Worm (Caenorhabditis elegans) whole organism, early embryonic: ENCODE measurements around the gene C28H8.5.

Source experiments
- B0310.2 ChIP-seq: sonication (generic microtip); optimal IDR thresholded peaks from 2 replicates; lab custom pipeline; 2016; ENCODE audit warnings: mild to moderate bottlenecking, missing genetic modification characterization, missing compliant biosample characterization
- F13C5.2 ChIP-seq: sonication (generic microtip); optimal IDR thresholded peaks from 2 replicates; lab custom pipeline; 2017; ENCODE audit warnings: mild to moderate bottlenecking, missing genetic modification characterization, inconsistent platforms, missing compliant biosample characterization
- aly-1 ChIP-seq: sonication (generic microtip); optimal IDR thresholded peaks from 2 replicates; lab custom pipeline; 2016; ENCODE audit warnings: missing genetic modification characterization, missing compliant biosample characterization
- ama-1 ChIP-seq: fragments of 150-350 bp; optimal IDR thresholded peaks from 2 replicates; lab custom pipeline; 2014
- ceh-13 ChIP-seq: fragments of 200-800 bp; sonication (Bioruptor generic); optimal IDR thresholded peaks from 2 replicates; lab custom pipeline; 2018; ENCODE audit warnings: mild to moderate bottlenecking, missing genetic modification characterization, missing compliant biosample characterization
- ceh-36 ChIP-seq: sonication (generic microtip); optimal IDR thresholded peaks from 2 replicates; lab custom pipeline; 2016; ENCODE audit warnings: missing genetic modification characterization, inconsistent platforms, missing compliant biosample characterization
- ets-7 ChIP-seq: sonication (generic microtip); optimal IDR thresholded peaks from 2 replicates; lab custom pipeline; 2016; ENCODE audit warnings: missing genotype, missing genetic modification characterization, missing compliant biosample characterization
- flt-1 ChIP-seq: fragments of 200-800 bp; sonication (Bioruptor generic); IDR thresholded peaks from 2 replicates; pipeline ENCODE4 v1.3.6; 2022; ENCODE audit warnings: missing genetic modification characterization, missing compliant biosample characterization
- hmbx-1 ChIP-seq: sonication (generic microtip); optimal IDR thresholded peaks from 2 replicates; lab custom pipeline; 2016; ENCODE audit warnings: mild to moderate bottlenecking, missing genetic modification characterization, missing compliant biosample characterization
- hmg-4 ChIP-seq: fragments of 200-800 bp; sonication (Bioruptor generic); optimal IDR thresholded peaks from 2 replicates; lab custom pipeline; 2018; ENCODE audit warnings: mild to moderate bottlenecking, missing genetic modification characterization, missing compliant biosample characterization
- hnd-1 ChIP-seq: sonication (generic microtip); optimal IDR thresholded peaks from 2 replicates; lab custom pipeline; 2016; ENCODE audit warnings: missing genetic modification characterization, missing compliant biosample characterization
- pes-1 ChIP-seq: fragments of 200-800 bp; sonication (Bioruptor generic); IDR thresholded peaks from 2 replicates; pipeline ENCODE4 v1.3.6; 2022; ENCODE audit warnings: missing genetic modification reagents, missing genetic modification characterization, missing compliant biosample characterization
- scrt-1 ChIP-seq: fragments of 200-800 bp; sonication (Bioruptor generic); IDR thresholded peaks from 2 replicates; pipeline ENCODE4 v1.3.6; 2022; ENCODE audit warnings: missing genetic modification characterization, missing compliant biosample characterization
- sea-1 ChIP-seq: fragments of 200-800 bp; sonication (Bioruptor generic); conservative IDR thresholded peaks from 2 replicates; pipeline ENCODE4 v1.3.6; 2022; ENCODE audit warnings: missing genetic modification characterization, missing compliant biosample characterization
- tbx-11 ChIP-seq: fragments of 200-800 bp; sonication (Bioruptor generic); IDR thresholded peaks from 2 replicates; pipeline ENCODE4 v1.3.6; 2022; ENCODE audit warnings: missing genetic modification characterization, missing compliant biosample characterization
- tbx-37 ChIP-seq: fragments of 200-800 bp; sonication (Bioruptor generic); conservative IDR thresholded peaks from 2 replicates; pipeline ENCODE4 v1.3.6; 2022; ENCODE audit warnings: missing genetic modification reagents, missing genetic modification characterization, missing compliant biosample characterization
- tra-4 ChIP-seq: sonication (generic microtip); optimal IDR thresholded peaks from 2 replicates; lab custom pipeline; 2017; ENCODE audit warnings: missing genetic modification characterization, missing compliant biosample characterization

C28H8.5 gene

ce11 chrIII:5902558-5902957, 18.5 kb downstream of the C28H8.5 start:
- TF ChIP-seq aly-1 (no peak), tra-4 (tag; lab: Kevin White, UChicago) (no peak), flt-1 (GFP tag; lab: Robert Waterston, UW) (no peak), tbx-11 (GFP tag; lab: Robert Waterston, UW) (no peak), ama-1 (lab: Kevin White, UChicago) (no peak), hnd-1 (tag; lab: Kevin White, UChicago) (no peak), ceh-36 (tag; lab: Kevin White, UChicago) (no peak), ets-7 (no peak), pes-1 (GFP tag; lab: Robert Waterston, UW) (no peak), scrt-1 (GFP tag; lab: Robert Waterston, UW) (no peak), F13C5.2 (tag; lab: Kevin White, UChicago) (no peak), tbx-37 (GFP tag; lab: Robert Waterston, UW) (no peak)

DNA sequence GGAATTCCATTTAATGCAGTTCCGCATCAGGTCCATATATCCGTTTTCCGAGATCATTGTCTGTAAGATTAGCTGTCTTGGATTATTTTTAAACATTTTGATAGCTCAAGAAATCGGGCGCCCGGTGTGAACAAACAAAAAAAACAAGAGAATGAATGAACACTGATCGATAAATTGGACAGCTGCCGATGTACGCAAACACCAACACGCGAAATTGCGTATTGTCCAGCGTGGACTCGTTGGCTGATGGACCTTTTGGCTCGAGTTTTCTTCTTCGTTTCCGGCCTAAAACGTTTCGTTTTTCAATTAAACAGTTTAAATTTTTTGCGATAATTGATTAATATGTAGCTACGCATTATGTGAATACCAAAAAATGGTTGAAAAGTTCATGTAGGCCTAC, 22.0 kb downstream of the C28H8.5 start, which contains the start of gene dpff-1:
dpff-1 (minus strand) TSS at position 288 of the 400 bp plus-strand sequence.
- TF ChIP-seq ceh-36 (tag; lab: Kevin White, UChicago) (no peak), ets-7 (no peak), F13C5.2 (tag; lab: Kevin White, UChicago) (peak; percentile 23)

ce11 chrIII:5906749-5907148, 22.6 kb downstream of the C28H8.5 start, which contains the start of gene erd-2.2:
Gene erd-2.2, plus strand, starts transcription at chrIII:5907049.
- TF ChIP-seq hnd-1 (tag; lab: Kevin White, UChicago), result no peak
- TF ChIP-seq aly-1, result no peak
- no peak for TF ChIP-seq sea-1 (GFP tag; lab: Robert Waterston, UW)
- TF ChIP-seq B0310.2 (tag; lab: Kevin White, UChicago), result no peak
- no peak for TF ChIP-seq ets-7
- no peak for TF ChIP-seq hmbx-1
- no peak for TF ChIP-seq ceh-13 (GFP tag; lab: Kevin White, UChicago)
- no peak for TF ChIP-seq tbx-11 (GFP tag; lab: Robert Waterston, UW)
- TF ChIP-seq tra-4 (tag; lab: Kevin White, UChicago), result no peak
- TF ChIP-seq F13C5.2 (tag; lab: Kevin White, UChicago), result no peak
- no peak for TF ChIP-seq pes-1 (GFP tag; lab: Robert Waterston, UW)

DNA sequence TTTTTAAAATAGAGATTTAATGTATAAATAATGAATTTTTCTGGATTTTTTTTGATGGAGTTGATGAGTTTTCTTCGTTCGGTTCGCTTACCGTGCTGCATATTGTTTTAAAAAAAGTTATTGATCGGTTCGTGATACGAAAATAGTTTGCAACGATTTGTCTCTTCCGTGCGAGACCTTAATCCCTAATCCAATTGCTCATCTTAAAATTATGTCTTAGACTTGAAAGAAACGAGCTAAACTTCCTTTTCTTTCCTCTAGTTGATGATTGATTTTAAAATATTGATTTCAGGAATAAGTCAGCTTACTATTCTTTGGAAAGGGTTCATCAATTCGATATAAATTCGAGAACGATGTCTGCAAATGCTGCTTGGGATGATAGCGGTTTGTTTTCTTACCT, 24.3 kb downstream of the C28H8.5 start, which contains the start of gene C28H8.3:
C28H8.3 (plus strand) TSS at position 293 of the 400 bp plus-strand sequence.
- TF ChIP-seq tbx-11 (GFP tag; lab: Robert Waterston, UW), result no peak
- no peak for TF ChIP-seq hmg-4
- no peak for TF ChIP-seq F13C5.2 (tag; lab: Kevin White, UChicago)
- TF ChIP-seq ceh-36 (tag; lab: Kevin White, UChicago), result no peak
- no peak for TF ChIP-seq flt-1 (GFP tag; lab: Robert Waterston, UW)
- no peak for TF ChIP-seq tbx-37 (GFP tag; lab: Robert Waterston, UW)
- no peak for TF ChIP-seq B0310.2 (tag; lab: Kevin White, UChicago)
- TF ChIP-seq ets-7, result no peak
- no peak for TF ChIP-seq scrt-1 (GFP tag; lab: Robert Waterston, UW)
- TF ChIP-seq ceh-13 (GFP tag; lab: Kevin White, UChicago), result no peak
- TF ChIP-seq tra-4 (tag; lab: Kevin White, UChicago), result no peak
- TF ChIP-seq hmbx-1, result no peak
- TF ChIP-seq sea-1 (GFP tag; lab: Robert Waterston, UW), result no peak
- no peak for TF ChIP-seq pes-1 (GFP tag; lab: Robert Waterston, UW)
- TF ChIP-seq aly-1, result no peak
- no peak for TF ChIP-seq hnd-1 (tag; lab: Kevin White, UChicago)
- no peak for TF ChIP-seq ama-1 (lab: Kevin White, UChicago)

DNA sequence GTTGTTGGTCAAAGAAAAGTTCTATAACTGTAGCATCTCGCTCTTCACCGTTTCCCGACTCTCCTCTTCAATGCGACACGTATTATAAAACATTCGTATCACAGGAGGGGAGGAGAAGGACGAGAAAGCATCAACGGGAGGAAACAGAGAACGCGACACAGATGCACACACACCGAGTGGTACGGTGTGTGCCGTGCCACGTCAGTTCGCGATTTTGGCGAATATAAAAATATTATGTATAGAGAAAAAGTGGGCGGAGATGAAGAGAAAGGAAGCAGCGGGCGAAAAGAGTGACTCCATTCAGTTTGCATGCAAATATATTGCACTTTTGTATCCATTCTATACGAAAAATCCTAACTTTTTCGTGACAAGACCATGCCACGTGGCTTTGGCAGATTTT, 30.6 kb downstream of the C28H8.5 start:
- TF ChIP-seq aly-1 (peak; percentile 23), scrt-1 (GFP tag; lab: Robert Waterston, UW) (no peak)

DNA sequence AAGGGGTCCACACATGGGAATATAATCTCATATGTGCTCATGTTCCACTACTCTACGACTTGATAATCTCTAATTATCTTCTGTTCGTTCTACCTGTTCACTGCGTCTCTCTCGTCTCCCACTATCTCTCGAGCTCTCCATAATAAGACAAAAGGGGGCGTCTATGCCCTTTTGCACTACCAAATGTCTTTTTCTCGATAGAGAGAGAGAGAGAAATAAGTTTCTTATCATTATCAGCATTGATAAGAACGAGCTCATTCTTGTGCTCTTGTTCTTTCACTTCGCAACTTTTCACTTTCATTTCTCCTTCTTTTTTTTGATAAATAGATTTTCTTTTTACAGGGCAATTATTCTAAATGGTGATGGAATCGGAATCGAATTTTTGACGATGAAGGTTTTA, 31.8 kb downstream of the C28H8.5 start:
- TF ChIP-seq pes-1 (GFP tag; lab: Robert Waterston, UW) (no peak), ets-7 (no peak), hnd-1 (tag; lab: Kevin White, UChicago) (no peak), tra-4 (tag; lab: Kevin White, UChicago) (no peak), tbx-11 (GFP tag; lab: Robert Waterston, UW) (no peak)

DNA sequence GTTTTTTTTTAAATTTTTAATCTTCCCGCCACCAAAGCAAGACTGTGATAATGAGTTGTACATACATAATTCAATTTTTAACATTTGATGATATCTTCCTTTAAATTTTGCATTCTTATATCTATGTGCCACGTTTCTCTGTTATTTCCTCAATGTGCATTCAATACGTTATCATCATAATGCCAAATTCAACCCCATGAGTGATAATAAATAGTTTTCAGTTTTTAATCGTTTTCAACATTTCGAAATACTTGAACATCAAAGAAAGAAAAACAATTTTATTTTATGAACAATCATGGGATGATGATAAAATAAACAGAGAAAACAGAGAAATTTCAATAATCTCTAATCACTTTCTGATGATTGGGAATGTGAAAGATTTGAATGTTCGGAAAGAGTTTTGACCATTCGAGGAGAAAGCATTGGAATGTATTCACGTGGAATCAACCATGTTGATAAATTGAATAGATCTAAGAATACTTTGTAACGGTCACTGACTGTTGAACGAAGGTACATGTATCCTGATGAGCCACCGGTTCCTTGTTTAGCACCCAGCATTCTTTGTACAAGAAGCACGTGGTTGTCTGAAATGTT, 33.4 kb downstream of the C28H8.5 start:
- TF ChIP-seq hmg-4, result no peak
- TF ChIP-seq tbx-37 (GFP tag; lab: Robert Waterston, UW), result no peak
- TF ChIP-seq pes-1 (GFP tag; lab: Robert Waterston, UW), result no peak
- no peak for TF ChIP-seq sea-1 (GFP tag; lab: Robert Waterston, UW)
- TF ChIP-seq ama-1 (lab: Kevin White, UChicago), result no peak
- no peak for TF ChIP-seq hmbx-1
- TF ChIP-seq tra-4 (tag; lab: Kevin White, UChicago), result no peak
- no peak for TF ChIP-seq hnd-1 (tag; lab: Kevin White, UChicago)
- TF ChIP-seq flt-1 (GFP tag; lab: Robert Waterston, UW), result no peak
- no peak for TF ChIP-seq ceh-13 (GFP tag; lab: Kevin White, UChicago)
- no peak for TF ChIP-seq tbx-11 (GFP tag; lab: Robert Waterston, UW)
- TF ChIP-seq ets-7, result no peak
- no peak for TF ChIP-seq aly-1
- TF ChIP-seq scrt-1 (GFP tag; lab: Robert Waterston, UW), result no peak
- TF ChIP-seq ceh-36 (tag; lab: Kevin White, UChicago), result no peak
- TF ChIP-seq F13C5.2 (tag; lab: Kevin White, UChicago), result no peak
- TF ChIP-seq B0310.2 (tag; lab: Kevin White, UChicago), result no peak
